Fruit fly (Drosophila melanogaster): ENCODE measurements around the gene Gbeta13F.

Gbeta13F gene

dm6 chrX:15887247-15887616 lies 27.3 kb downstream of the Gbeta13F start, which contains the start of gene tay (continued):
- no peak for TF ChIP-seq CG1647 (GFP tag; optimal IDR thresholded peaks at IDR 0.05)
- peak; percentile 21 for TF ChIP-seq CG14710 (tag; optimal IDR thresholded peaks at IDR 0.05)
- TF ChIP-seq CG7928 (GFP tag; optimal IDR thresholded peaks at IDR 0.05) = no peak
- no peak for TF ChIP-seq eyg (GFP tag; optimal IDR thresholded peaks at IDR 0.05)
- no peak for TF ChIP-seq CG31365 (tag; optimal IDR thresholded peaks at IDR 0.05)
- no peak for TF ChIP-seq CG9727 (GFP tag; optimal IDR thresholded peaks at IDR 0.05)
- 0 out of 2 replicates have a peak, but pooled peaks have one; percentile 8 for TF ChIP-seq MBD-R2 (GFP tag; IDR thresholded peaks at IDR 0.05)
- no peak for TF ChIP-seq Max (GFP tag; optimal IDR thresholded peaks at IDR 0.05)
- peak; percentile 1 for TF ChIP-seq CG12299 (tag; optimal IDR thresholded peaks at IDR 0.05)
- TF ChIP-seq az2 (GFP tag; optimal IDR thresholded peaks at IDR 0.05) = no peak
- no peak for TF ChIP-seq H15 (GFP tag; IDR thresholded peaks at IDR 0.05)
- no peak for TF ChIP-seq ro (GFP tag; IDR thresholded peaks at IDR 0.05)
- no peak for TF ChIP-seq sr (GFP tag; IDR thresholded peaks at IDR 0.05)
- peak; percentile 39 for TF ChIP-seq nmo (GFP tag; optimal IDR thresholded peaks at IDR 0.05)
- peak; percentile 47 for TF ChIP-seq CG8290 (GFP tag; optimal IDR thresholded peaks at IDR 0.05)
- no peak for TF ChIP-seq CG8290 (tag; optimal IDR thresholded peaks at IDR 0.05)
- TF ChIP-seq trh (GFP tag; optimal IDR thresholded peaks at IDR 0.05) = no peak
- no peak for TF ChIP-seq CG2889 (GFP tag; IDR thresholded peaks at IDR 0.05)
- TF ChIP-seq da (GFP tag; optimal IDR thresholded peaks at IDR 0.05) = no peak

- TF ChIP-seq exex (tag; optimal IDR thresholded peaks at IDR 0.05) (peak; percentile 89), mirr (GFP tag; optimal IDR thresholded peaks at IDR 0.05) (peak; percentile 60), corto (GFP tag; optimal IDR thresholded peaks at IDR 0.05) (no peak)
Observed at dm6 chrX:15888763-15889162, 28.8 kb downstream of the Gbeta13F start.

- peak; percentile 66 for TF ChIP-seq CG14710 (tag; optimal IDR thresholded peaks at IDR 0.05)
- no peak for TF ChIP-seq Blimp-1 (GFP tag; optimal IDR thresholded peaks at IDR 0.05)
- TF ChIP-seq Xrp1 (GFP tag; IDR thresholded peaks at IDR 0.05) = peak; percentile 32; the same call in 1 of the 2 replicates
- TF ChIP-seq Sry-δ (GFP tag; optimal IDR thresholded peaks at IDR 0.05) = peak; percentile 68
- TF ChIP-seq CG10366 (GFP tag; IDR thresholded peaks at IDR 0.05) = no peak
- no peak for TF ChIP-seq kay (GFP tag; optimal IDR thresholded peaks at IDR 0.05)
- TF ChIP-seq twi (tag; optimal IDR thresholded peaks at IDR 0.05) = peak; percentile 14
- TF ChIP-seq CG15696 (tag; optimal IDR thresholded peaks at IDR 0.05) = peak; percentile 12
- TF ChIP-seq CG31441 (GFP tag; IDR thresholded peaks at IDR 0.05) = peak; percentile 59; the same call in 1 of the 2 replicates
- no peak for TF ChIP-seq ato (GFP tag; IDR thresholded peaks at IDR 0.05; ENCODE audit: partially characterized antibody)
- no peak for TF ChIP-seq CG14965 (GFP tag; optimal IDR thresholded peaks at IDR 0.05; ENCODE audit: borderline replicate concordance)
- TF ChIP-seq CG6689 (GFP tag; IDR thresholded peaks at IDR 0.05) = no peak
- no peak for TF ChIP-seq Lim3 (GFP tag; IDR thresholded peaks at IDR 0.05)
- no peak for TF ChIP-seq sim (GFP tag; IDR thresholded peaks at IDR 0.05)
- no peak for TF ChIP-seq dm (GFP tag; optimal IDR thresholded peaks at IDR 0.05)
- TF ChIP-seq CG4404 (GFP tag; IDR thresholded peaks at IDR 0.05) = no peak
- TF ChIP-seq CG12071 (GFP tag; optimal IDR thresholded peaks at IDR 0.05) = no peak
- peak; percentile 13 for TF ChIP-seq Elba2 (GFP tag; optimal IDR thresholded peaks at IDR 0.05)
- TF ChIP-seq tx (GFP tag; optimal IDR thresholded peaks at IDR 0.05) = no peak
- TF ChIP-seq CG6254 (GFP tag; optimal IDR thresholded peaks at IDR 0.05) = no peak
- TF ChIP-seq CG5245 (GFP tag; optimal IDR thresholded peaks at IDR 0.05) = no peak
- TF ChIP-seq CG3838 (GFP tag; optimal IDR thresholded peaks at IDR 0.05) = no peak
- no peak for TF ChIP-seq fd3F (GFP tag; optimal IDR thresholded peaks at IDR 0.05)
- TF ChIP-seq az2 (GFP tag; optimal IDR thresholded peaks at IDR 0.05) = peak; percentile 9
- no peak for TF ChIP-seq Myb (GFP tag; optimal IDR thresholded peaks at IDR 0.05)
- TF ChIP-seq eyg (GFP tag; optimal IDR thresholded peaks at IDR 0.05) = no peak
- TF ChIP-seq CG17568 (GFP tag; optimal IDR thresholded peaks at IDR 0.05) = no peak
- peak; percentile 38 for TF ChIP-seq ind (GFP tag; optimal IDR thresholded peaks at IDR 0.05)
- peak; percentile 26 for TF ChIP-seq Chrac-16 (GFP tag; optimal IDR thresholded peaks at IDR 0.05)
Observed at dm6 chrX:15889780-15890608, 30.1 kb downstream of the Gbeta13F start, which contains the start of the genes MSBP and CG15916. MSBP (minus strand) TSS chrX:15890109. CG15916 (plus strand) TSS chrX:15890589.

Measured in whole organism, embryonic.